Fruit fly (Drosophila melanogaster): Measurements from ENCODE around the gene CG13907.

The CG13907 gene

dm6 chr3L:904991-905745 lies 23.4 kb upstream of the CG13907 start (continued):
- peak; percentile 52 for TF ChIP-seq CG14710 (tag; optimal IDR thresholded peaks at IDR 0.05)
- TF ChIP-seq CG15269 (tag; optimal IDR thresholded peaks at IDR 0.05), result peak; percentile 9
- TF ChIP-seq CG11695 (GFP tag; IDR thresholded peaks at IDR 0.05), result 0 out of 3 replicates have a peak, but pooled peaks have one; percentile 40
- peak in 1 of 2 experiments; percentile 52 for TF ChIP-seq Hr51 (GFP tag; optimal IDR thresholded peaks at IDR 0.05)
- no peak; the same call in 1 of the 2 replicates for TF ChIP-seq CG1024 (GFP tag; IDR thresholded peaks at IDR 0.05)
- TF ChIP-seq Tbp (GFP tag; optimal IDR thresholded peaks at IDR 0.05), result no peak
- no peak for TF ChIP-seq C15 (GFP tag; IDR thresholded peaks at IDR 0.05)
- TF ChIP-seq CG7556 (GFP tag; optimal IDR thresholded peaks at IDR 0.05), result peak; percentile 16
- no peak for TF ChIP-seq Ets97D (GFP tag; optimal IDR thresholded peaks at IDR 0.05)
- TF ChIP-seq hb (GFP tag; IDR thresholded peaks at IDR 0.05; ENCODE audit: partially characterized antibody), result no peak
- TF ChIP-seq hkb (optimal IDR thresholded peaks at IDR 0.05), result no peak
- TF ChIP-seq hkb (GFP tag; IDR thresholded peaks at IDR 0.05), result peak; percentile 47
- TF ChIP-seq CG6689 (GFP tag; IDR thresholded peaks at IDR 0.05), result peak; percentile 33; the same call in 1 of the 2 replicates
- no peak for TF ChIP-seq sc (optimal IDR thresholded peaks at IDR 0.05)
- peak; percentile 5 for TF ChIP-seq sc (GFP tag; optimal IDR thresholded peaks at IDR 0.05)
- TF ChIP-seq CkIIα-i1 (GFP tag; IDR thresholded peaks at IDR 0.05), result no peak
- TF ChIP-seq Asciz (GFP tag; optimal IDR thresholded peaks at IDR 0.05), result peak; percentile 32
- TF ChIP-seq CG12391 (tag; optimal IDR thresholded peaks at IDR 0.05), result peak; percentile 54
- peak; percentile 39 for TF ChIP-seq CG3407 (GFP tag; optimal IDR thresholded peaks at IDR 0.05)
- TF ChIP-seq tin (GFP tag; optimal IDR thresholded peaks at IDR 0.05), result peak; percentile 59
- TF ChIP-seq insv (GFP tag; optimal IDR thresholded peaks at IDR 0.05), result no peak
- no peak for TF ChIP-seq CG7928 (GFP tag; optimal IDR thresholded peaks at IDR 0.05)
- TF ChIP-seq Dp (GFP tag; optimal IDR thresholded peaks at IDR 0.05), result no peak
- TF ChIP-seq Ravus (GFP tag; IDR thresholded peaks at IDR 0.05), result no peak
- TF ChIP-seq Ptx1 (GFP tag; IDR thresholded peaks at IDR 0.05), result peak; percentile 15; the same call in 1 of the 2 replicates
- no peak for TF ChIP-seq CG7372 (GFP tag; IDR thresholded peaks at IDR 0.05)
- peak; percentile 7 for TF ChIP-seq Xbp1 (GFP tag; optimal IDR thresholded peaks at IDR 0.05)
- no peak for TF ChIP-seq CG2889 (GFP tag; IDR thresholded peaks at IDR 0.05)
- TF ChIP-seq cas (GFP tag; IDR thresholded peaks at IDR 0.05), result no peak
- TF ChIP-seq CG17359 (tag; optimal IDR thresholded peaks at IDR 0.05), result peak; percentile 46
- TF ChIP-seq Dip2 (GFP tag; IDR thresholded peaks at IDR 0.05), result no peak
- TF ChIP-seq CG6791 (GFP tag; IDR thresholded peaks at IDR 0.05; ENCODE audit: partially characterized antibody), result peak; percentile 62; the same call in 1 of the 3 replicates
- peak in 1 of 2 experiments; percentile 7 for TF ChIP-seq Eip74EF (GFP tag; optimal IDR thresholded peaks at IDR 0.05)
- peak; percentile 50 for TF ChIP-seq unpg (GFP tag; optimal IDR thresholded peaks at IDR 0.05)
- peak; percentile 95 for TF ChIP-seq nerfin-1 (tag; optimal IDR thresholded peaks at IDR 0.05)
- peak; percentile 20 for TF ChIP-seq zen (tag; optimal IDR thresholded peaks at IDR 0.05)
- TF ChIP-seq CG2678 (tag; optimal IDR thresholded peaks at IDR 0.05), result peak; percentile 58
- no peak for TF ChIP-seq lab (GFP tag; optimal IDR thresholded peaks at IDR 0.05)
- TF ChIP-seq tll (GFP tag; optimal IDR thresholded peaks at IDR 0.05), result peak in 1 of 2 experiments; percentile 9
- no peak for TF ChIP-seq Aef1 (GFP tag; IDR thresholded peaks at IDR 0.05)
- no peak for TF ChIP-seq CG18764 (GFP tag; optimal IDR thresholded peaks at IDR 0.05)
- no peak for TF ChIP-seq Dbx (GFP tag; IDR thresholded peaks at IDR 0.05)
- TF ChIP-seq Nf-YB (GFP tag; optimal IDR thresholded peaks at IDR 0.05), result peak; percentile 13
- no peak for TF ChIP-seq CG6683 (GFP tag; optimal IDR thresholded peaks at IDR 0.05)
- no peak for TF ChIP-seq zf30C (GFP tag; optimal IDR thresholded peaks at IDR 0.05)
- TF ChIP-seq CG11504 (tag; optimal IDR thresholded peaks at IDR 0.05), result peak; percentile 65
- no peak for TF ChIP-seq Nf-YA (GFP tag; IDR thresholded peaks at IDR 0.05)
- TF ChIP-seq CG8359 (GFP tag; optimal IDR thresholded peaks at IDR 0.05; ENCODE audit: borderline replicate concordance), result peak; percentile 33
